Worm (Caenorhabditis elegans) whole organism, early embryonic: Measurements from ENCODE around the gene ptpn-22.

Experiments used
- F13C5.2 ChIP-seq: sonication (generic microtip); optimal IDR thresholded peaks from 2 replicates; lab custom pipeline; 2017; ENCODE audit warnings: mild to moderate bottlenecking, missing genetic modification characterization, inconsistent platforms, missing compliant biosample characterization
- ama-1 ChIP-seq: fragments of 150-350 bp; optimal IDR thresholded peaks from 2 replicates; lab custom pipeline; 2014
- ceh-36 ChIP-seq: sonication (generic microtip); optimal IDR thresholded peaks from 2 replicates; lab custom pipeline; 2016; ENCODE audit warnings: missing genetic modification characterization, inconsistent platforms, missing compliant biosample characterization
- ets-7 ChIP-seq: sonication (generic microtip); optimal IDR thresholded peaks from 2 replicates; lab custom pipeline; 2016; ENCODE audit warnings: missing genotype, missing genetic modification characterization, missing compliant biosample characterization
- flt-1 ChIP-seq: fragments of 200-800 bp; sonication (Bioruptor generic); IDR thresholded peaks from 2 replicates; pipeline ENCODE4 v1.3.6; 2022; ENCODE audit warnings: missing genetic modification characterization, missing compliant biosample characterization
- tbx-11 ChIP-seq: fragments of 200-800 bp; sonication (Bioruptor generic); IDR thresholded peaks from 2 replicates; pipeline ENCODE4 v1.3.6; 2022; ENCODE audit warnings: missing genetic modification characterization, missing compliant biosample characterization
- tra-4 ChIP-seq: sonication (generic microtip); optimal IDR thresholded peaks from 2 replicates; lab custom pipeline; 2017; ENCODE audit warnings: missing genetic modification characterization, missing compliant biosample characterization

ce11 chrIV:1682066-1682465, 58.0 kb downstream of the ptpn-22 start, which contains the start of gene Y41D4B.24:
- no peak for TF ChIP-seq ets-7 (tag; lab: Kevin White, UChicago)
- TF ChIP-seq F13C5.2 (tag; lab: Kevin White, UChicago): no peak
- no peak for TF ChIP-seq flt-1
- no peak for TF ChIP-seq tbx-11 (GFP tag; lab: Robert Waterston, UW)
- TF ChIP-seq tra-4 (tag; lab: Kevin White, UChicago): no peak
- no peak for TF ChIP-seq ama-1 (lab: Kevin White, UChicago)
- no peak for TF ChIP-seq ceh-36
